Worm (Caenorhabditis elegans) whole organism, L4 larva: ENCODE data around the gene Y43F8B.15.

Experiments
- daf-8 ChIP-seq: fragments of 200-800 bp; sonication (Bioruptor generic); IDR thresholded peaks from 2 replicates; pipeline ENCODE4 v1.3.6; 2022; ENCODE audit warnings: missing genetic modification characterization, missing compliant biosample characterization
- egl-27 ChIP-seq: sonication (generic microtip); optimal IDR thresholded peaks from 3 replicates; lab custom pipeline; 2017; ENCODE audit warnings: missing biosample characterization, missing genetic modification reagents, missing genetic modification characterization
- jun-1 ChIP-seq: fragments of 150-350 bp; optimal IDR thresholded peaks from 2 replicates; lab custom pipeline; 2014; ENCODE audit warnings: missing biosample characterization, missing genetic modification reagents, missing genetic modification characterization
- lir-3 ChIP-seq: sonication (generic microtip); optimal IDR thresholded peaks from 2 replicates; lab custom pipeline; 2016; ENCODE audit warnings: mild to moderate bottlenecking, missing genetic modification characterization, missing compliant biosample characterization
- nhr-11 ChIP-seq: fragments of 150-350 bp; optimal IDR thresholded peaks from 2 replicates; lab custom pipeline; 2014; ENCODE audit warnings: missing biosample characterization, missing genetic modification characterization
- pqm-1 ChIP-seq: sonication (generic microtip); optimal IDR thresholded peaks from 2 replicates; lab custom pipeline; 2017; ENCODE audit warnings: missing biosample characterization, missing genetic modification characterization
- skn-1 ChIP-seq: fragments of 150-350 bp; optimal IDR thresholded peaks from 2 replicates; lab custom pipeline; 2014; ENCODE audit warnings: missing biosample characterization, missing genetic modification characterization

DNA sequence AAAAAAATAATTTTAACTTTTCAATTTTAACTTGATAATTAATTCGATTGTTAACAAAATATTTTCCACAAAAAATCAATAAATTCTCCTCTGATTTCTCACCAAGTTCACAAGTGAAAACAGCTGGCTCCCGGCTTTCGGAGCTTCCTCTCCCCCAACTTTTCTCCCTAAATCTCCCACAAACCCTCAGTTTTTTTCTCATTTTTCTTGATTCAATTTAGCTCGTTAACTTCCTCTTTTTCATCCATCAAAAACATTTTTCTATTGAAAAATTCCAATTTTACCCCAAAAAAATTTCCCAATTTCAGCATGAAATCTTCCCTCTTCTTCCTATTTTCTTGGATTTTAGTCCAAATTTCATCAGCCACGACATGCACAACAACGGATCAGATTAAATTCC lies 8.5 kb upstream of the Y43F8B.15 start, which contains the start of gene Y43F8B.11:
- TF ChIP-seq jun-1 (no peak), pqm-1 (tag; lab: Kevin White, UChicago) (no peak), nhr-11 (tag; lab: Kevin White, UChicago) (no peak), skn-1 (tag; lab: Kevin White, UChicago) (no peak), daf-8 (GFP tag; lab: Robert Waterston, UW) (no peak), egl-27 (tag; lab: Kevin White, UChicago) (no peak), lir-3 (tag; lab: Kevin White, UChicago) (no peak)
